Worm (Caenorhabditis elegans) whole organism, mixed stage, embryonic: ENCODE results near the gene tftc-5.

Experiments
- blmp-1 ChIP-seq: fragments of 150-350 bp; optimal IDR thresholded peaks from 2 replicates; lab custom pipeline; 2014; ENCODE audit warnings: missing biosample characterization, missing genetic modification characterization
- elt-3 ChIP-seq: fragments of 150-350 bp; optimal IDR thresholded peaks from 2 replicates; lab custom pipeline; 2014; ENCODE audit warnings: missing biosample characterization, missing genetic modification characterization
- lsy-2 ChIP-seq: fragments of 150-350 bp; optimal IDR thresholded peaks from 2 replicates; lab custom pipeline; 2014; ENCODE audit warnings: missing biosample characterization, missing genetic modification characterization
- mab-5 ChIP-seq: fragments of 150-350 bp; optimal IDR thresholded peaks from 2 replicates; lab custom pipeline; 2014; ENCODE audit warnings: missing biosample characterization, missing genetic modification characterization
- mep-1 ChIP-seq: fragments of 150-350 bp; optimal IDR thresholded peaks from 2 replicates; lab custom pipeline; 2017; ENCODE audit warnings: missing biosample characterization, missing genetic modification reagents, missing genetic modification characterization, inconsistent platforms
- nhr-28 ChIP-seq: fragments of 150-350 bp; optimal IDR thresholded peaks from 2 replicates; lab custom pipeline; 2014; ENCODE audit warnings: missing biosample characterization, missing genetic modification characterization
- nhr-76 ChIP-seq: sonication (generic microtip); optimal IDR thresholded peaks from 2 replicates; lab custom pipeline; 2017; ENCODE audit warnings: missing biosample characterization, missing genetic modification characterization
- pha-4 ChIP-seq: fragments of 150-350 bp; optimal IDR thresholded peaks from 2 replicates; lab custom pipeline; 2018; ENCODE audit warnings: missing biosample characterization, missing genetic modification reagents, missing genetic modification characterization
- unc-39 ChIP-seq: fragments of 150-350 bp; optimal IDR thresholded peaks from 2 replicates; lab custom pipeline; 2014; ENCODE audit warnings: missing biosample characterization, missing genetic modification characterization

DNA sequence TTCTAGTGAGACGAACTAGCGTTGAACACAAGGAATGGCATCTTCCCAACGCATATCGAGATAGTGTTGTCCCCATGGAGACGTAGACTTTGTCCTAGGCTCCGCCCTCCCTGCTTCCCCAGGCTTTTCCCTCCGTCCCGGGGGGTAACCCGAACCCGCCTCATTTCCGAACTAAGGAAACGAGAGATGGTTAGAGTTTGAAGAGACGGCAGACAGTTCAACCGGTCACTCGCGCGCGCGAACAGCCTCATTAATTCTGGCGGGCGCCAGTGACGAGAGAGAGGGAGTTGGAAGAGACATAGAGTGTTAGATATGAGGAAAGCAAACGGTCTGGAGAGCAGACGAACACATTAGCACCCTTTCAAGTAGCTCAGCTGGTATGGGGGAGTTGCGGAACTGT lies 15.4 kb downstream of the tftc-5 start:
- TF ChIP-seq blmp-1 (tag; lab: Kevin White, UChicago) (no peak), pha-4 (tag; lab: Kevin White, UChicago) (peak; percentile 5), mep-1 (tag; lab: Kevin White, UChicago) (no peak), lsy-2 (tag; lab: Kevin White, UChicago) (no peak), nhr-28 (no peak), unc-39 (tag; lab: Kevin White, UChicago) (no peak), nhr-76 (tag; lab: Kevin White, UChicago) (no peak), mab-5 (no peak), elt-3 (tag; lab: Kevin White, UChicago) (no peak)
